Worm (Caenorhabditis elegans): ENCODE results near the gene Y43F8B.24.

DNA sequence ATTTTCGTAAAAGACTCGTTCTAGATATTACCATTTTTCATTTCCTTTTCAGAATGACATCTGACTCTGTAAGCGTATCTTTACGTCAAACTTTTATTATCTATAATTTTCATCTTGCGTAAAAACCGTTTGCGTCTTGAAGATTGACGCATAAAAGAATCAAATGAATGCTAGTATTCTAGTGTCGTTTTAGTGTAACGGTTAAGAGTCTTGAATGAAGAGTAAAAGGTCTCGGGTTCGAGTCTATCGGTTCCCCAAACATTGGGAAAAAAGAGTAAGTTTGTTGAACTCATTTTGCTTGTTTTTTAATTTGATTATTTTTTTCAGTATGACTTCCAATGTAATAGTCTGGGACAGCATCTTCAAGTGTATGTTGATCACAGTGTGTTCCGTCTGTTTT lies 27.3 kb downstream of the Y43F8B.24 start, which contains the start of gene Y43F8B.17:
- TF ChIP-seq pqm-1 (tag; optimal IDR thresholded peaks at IDR 0.05) (no peak), eyg-1 (tag; optimal IDR thresholded peaks at IDR 0.05) (no peak), lin-11 (tag; optimal IDR thresholded peaks at IDR 0.05) (no peak), Y22D7AL.16 (tag; optimal IDR thresholded peaks at IDR 0.05) (no peak), zip-5 (tag; optimal IDR thresholded peaks at IDR 0.05) (no peak), hlh-30 (tag; optimal IDR thresholded peaks at IDR 0.05; ENCODE audit: insufficient read depth) (no peak), hlh-8 (tag; optimal IDR thresholded peaks at IDR 0.05) (no peak), sox-2 (GFP tag; IDR thresholded peaks at IDR 0.05) (no peak), ceh-24 (tag; optimal IDR thresholded peaks at IDR 0.05) (no peak), nhr-11 (tag; optimal IDR thresholded peaks at IDR 0.05) (no peak), pros-1 (tag; optimal IDR thresholded peaks at IDR 0.05) (no peak), pha-4 (tag; optimal IDR thresholded peaks at IDR 0.05) (no peak)

All from whole organism, late embryonic.